Worm (Caenorhabditis elegans): Measurements from ENCODE around the gene ZC412.3.

The ZC412.3 gene

DNA sequence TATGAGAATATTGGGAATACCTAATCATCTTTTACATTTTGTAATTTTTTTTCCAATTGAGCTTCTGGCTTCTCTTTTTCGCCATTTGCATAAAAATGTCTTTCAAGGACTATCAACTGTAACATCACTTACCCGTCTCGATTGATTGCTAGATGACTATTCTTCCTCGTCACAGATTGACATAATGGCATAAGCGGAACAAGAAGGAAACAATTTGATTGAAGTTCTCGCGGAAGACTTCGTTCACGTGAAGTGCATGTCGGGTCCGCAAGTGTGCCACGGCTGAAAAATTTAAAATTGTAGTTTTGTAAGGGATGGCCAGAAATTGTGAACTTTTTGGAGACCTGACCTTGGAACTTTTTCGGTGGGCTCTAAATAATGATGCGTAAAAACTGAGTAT lies 17.6 kb downstream of the ZC412.3 start:
- TF ChIP-seq nhr-10 (tag; optimal IDR thresholded peaks at IDR 0.05) (no peak), ama-1 (optimal IDR thresholded peaks at IDR 0.05) (no peak), nhr-23 (tag; optimal IDR thresholded peaks at IDR 0.05) (no peak), lsy-2 (tag; optimal IDR thresholded peaks at IDR 0.05) (no peak), egl-27 (tag; optimal IDR thresholded peaks at IDR 0.05) (no peak), nhr-237 (tag; optimal IDR thresholded peaks at IDR 0.05) (no peak), nhr-77 (tag; optimal IDR thresholded peaks at IDR 0.05) (no peak), dmd-4 (tag; optimal IDR thresholded peaks at IDR 0.05) (no peak), elt-1 (tag; optimal IDR thresholded peaks at IDR 0.05) (no peak), nhr-21 (tag; optimal IDR thresholded peaks at IDR 0.05) (no peak), ztf-4 (tag; optimal IDR thresholded peaks at IDR 0.05) (no peak)

DNA sequence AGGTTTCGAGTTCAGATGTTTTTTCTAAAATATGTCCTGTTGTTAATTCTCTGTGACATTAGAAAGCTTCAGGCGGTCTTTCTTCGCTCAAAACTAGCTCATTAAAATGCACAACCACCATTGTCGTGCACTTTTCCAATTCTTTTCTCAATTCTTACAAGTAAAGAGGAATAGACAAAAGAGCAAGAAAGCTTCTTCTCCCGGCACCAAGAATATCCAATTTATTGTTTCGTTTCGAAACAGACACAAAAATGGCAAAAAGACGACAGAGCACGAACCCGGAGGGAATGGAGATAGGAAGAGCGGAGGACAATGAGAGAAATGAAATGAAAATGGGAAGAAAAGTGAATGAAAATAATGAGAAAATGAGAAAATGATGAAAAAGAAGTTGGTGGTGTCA lies 18.7 kb downstream of the ZC412.3 start:
- TF ChIP-seq zag-1 (tag; optimal IDR thresholded peaks at IDR 0.05) (peak; percentile 12), ztf-11 (tag; optimal IDR thresholded peaks at IDR 0.05) (no peak), nhr-129 (tag; optimal IDR thresholded peaks at IDR 0.05) (peak; percentile 13), C34F6.9 (tag; optimal IDR thresholded peaks at IDR 0.05) (no peak), unc-55 (GFP tag; optimal IDR thresholded peaks at IDR 0.05) (peak; percentile 2), gmeb-1 (tag; optimal IDR thresholded peaks at IDR 0.05) (no peak), nhr-23 (tag; optimal IDR thresholded peaks at IDR 0.05) (no peak), lin-39 (tag; optimal IDR thresholded peaks at IDR 0.05) (no peak), nhr-237 (tag; optimal IDR thresholded peaks at IDR 0.05) (no peak)

DNA sequence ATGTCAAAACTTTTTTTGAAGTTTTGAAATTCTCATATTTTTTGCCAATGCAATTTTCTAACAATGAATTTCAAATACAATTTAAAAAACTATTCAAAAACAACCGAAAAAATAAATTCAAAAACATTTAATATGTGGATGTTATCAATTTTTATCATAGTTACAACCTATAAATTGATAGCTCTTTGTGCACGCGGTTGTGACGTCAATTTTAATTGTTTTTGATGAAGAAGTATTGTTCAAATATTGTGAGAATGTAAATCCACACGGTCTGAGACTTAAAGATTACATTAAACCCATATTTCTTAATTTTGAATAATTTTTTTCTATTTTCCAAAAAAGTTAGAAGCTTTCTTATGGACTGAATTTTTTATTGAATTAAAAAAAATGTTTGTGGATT lies 19.4 kb downstream of the ZC412.3 start:
- TF ChIP-seq snpc-4 (tag; optimal IDR thresholded peaks at IDR 0.05) (no peak), sma-3 (GFP tag; optimal IDR thresholded peaks at IDR 0.05) (no peak), elt-1 (tag; optimal IDR thresholded peaks at IDR 0.05) (no peak), fos-1 (tag; optimal IDR thresholded peaks at IDR 0.05) (no peak), nhr-21 (tag; optimal IDR thresholded peaks at IDR 0.05) (no peak)

DNA sequence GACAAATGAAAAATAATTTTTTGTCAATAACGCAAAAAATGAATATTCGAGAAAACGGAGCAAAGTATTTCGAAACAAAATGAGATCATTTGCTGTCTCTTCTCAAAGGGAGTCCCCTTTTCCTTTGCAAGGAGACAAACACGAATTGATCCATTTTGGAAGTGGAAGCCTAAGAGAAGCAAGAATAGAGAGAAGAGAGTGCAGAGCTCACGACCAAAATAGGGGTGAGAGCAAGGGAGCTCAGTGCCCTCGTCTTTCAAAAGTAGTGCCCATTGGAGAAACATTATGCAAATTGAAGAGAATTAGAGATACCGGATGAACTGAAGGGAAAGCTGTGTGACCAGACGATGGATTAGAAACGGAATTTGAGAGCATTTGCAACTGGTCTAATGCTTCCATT lies 20.1 kb downstream of the ZC412.3 start:
- no peak for TF ChIP-seq peb-1 (tag; optimal IDR thresholded peaks at IDR 0.05)
- TF ChIP-seq lin-39 (tag; optimal IDR thresholded peaks at IDR 0.05), result no peak
- TF ChIP-seq F13H6.1 (tag; optimal IDR thresholded peaks at IDR 0.05), result peak; percentile 48
- TF ChIP-seq skn-1 (tag; optimal IDR thresholded peaks at IDR 0.05), result no peak
- TF ChIP-seq ceh-16 (tag; optimal IDR thresholded peaks at IDR 0.05), result no peak
- TF ChIP-seq mab-5 (tag; optimal IDR thresholded peaks at IDR 0.05), result peak; percentile 43
- no peak for TF ChIP-seq elt-3 (tag; optimal IDR thresholded peaks at IDR 0.05)
- peak in 1 of 2 experiments; percentile 12 for TF ChIP-seq mdl-1 (tag; optimal IDR thresholded peaks at IDR 0.05)
- no peak for TF ChIP-seq Y55F3AM.14 (GFP tag; optimal IDR thresholded peaks at IDR 0.05)
- peak; percentile 19 for TF ChIP-seq ama-1 (optimal IDR thresholded peaks at IDR 0.05)
- TF ChIP-seq nhr-237 (tag; optimal IDR thresholded peaks at IDR 0.05), result no peak
- TF ChIP-seq lin-11 (tag; optimal IDR thresholded peaks at IDR 0.05), result no peak
- peak; percentile 83 for TF ChIP-seq zag-1 (tag; optimal IDR thresholded peaks at IDR 0.05)
- peak; percentile 71 for TF ChIP-seq sma-9 (GFP tag; optimal IDR thresholded peaks at IDR 0.05)
- no peak for TF ChIP-seq sma-9 (tag; optimal IDR thresholded peaks at IDR 0.05)
- TF ChIP-seq ztf-11 (tag; optimal IDR thresholded peaks at IDR 0.05), result no peak
- TF ChIP-seq nhr-23 (tag; optimal IDR thresholded peaks at IDR 0.05), result no peak
- no peak for TF ChIP-seq lin-13 (GFP tag; optimal IDR thresholded peaks at IDR 0.05)
- TF ChIP-seq fos-1 (tag; optimal IDR thresholded peaks at IDR 0.05), result no peak
- TF ChIP-seq nhr-21 (tag; optimal IDR thresholded peaks at IDR 0.05), result no peak
- TF ChIP-seq nhr-25 (tag; optimal IDR thresholded peaks at IDR 0.05), result no peak
- no peak for TF ChIP-seq ceh-82 (tag; optimal IDR thresholded peaks at IDR 0.05)
- no peak for TF ChIP-seq egl-27 (tag; optimal IDR thresholded peaks at IDR 0.05)
- no peak for TF ChIP-seq blmp-1 (tag; optimal IDR thresholded peaks at IDR 0.05; ENCODE audit: insufficient read depth)
- TF ChIP-seq dmd-4 (tag; optimal IDR thresholded peaks at IDR 0.05), result no peak
- no peak for TF ChIP-seq mbf-1 (tag; optimal IDR thresholded peaks at IDR 0.05)
- TF ChIP-seq nhr-129 (tag; optimal IDR thresholded peaks at IDR 0.05), result peak; percentile 62
- no peak for TF ChIP-seq ztf-4 (tag; optimal IDR thresholded peaks at IDR 0.05)
- TF ChIP-seq unc-62 (GFP tag; optimal IDR thresholded peaks at IDR 0.05), result no peak
- TF ChIP-seq sma-3 (GFP tag; optimal IDR thresholded peaks at IDR 0.05), result no peak
- no peak for TF ChIP-seq nhr-11 (tag; optimal IDR thresholded peaks at IDR 0.05)
- no peak for TF ChIP-seq nhr-10 (tag; optimal IDR thresholded peaks at IDR 0.05)
- no peak for TF ChIP-seq elt-1 (tag; optimal IDR thresholded peaks at IDR 0.05)
- TF ChIP-seq C34F6.9 (tag; optimal IDR thresholded peaks at IDR 0.05), result peak; percentile 39
- no peak for TF ChIP-seq ZK546.5 (tag; optimal IDR thresholded peaks at IDR 0.05)
- peak; percentile 72 for TF ChIP-seq unc-55 (GFP tag; optimal IDR thresholded peaks at IDR 0.05)
- no peak for TF ChIP-seq unc-39 (tag; optimal IDR thresholded peaks at IDR 0.05)
- TF ChIP-seq ztf-1 (GFP tag; conservative IDR thresholded peaks at IDR 0.05), result no peak
- TF ChIP-seq alr-1 (tag; optimal IDR thresholded peaks at IDR 0.05), result no peak
- no peak for TF ChIP-seq gmeb-1 (tag; optimal IDR thresholded peaks at IDR 0.05)
- no peak for TF ChIP-seq crh-2 (tag; optimal IDR thresholded peaks at IDR 0.05)
- peak; percentile 53 for TF ChIP-seq sem-4 (tag; optimal IDR thresholded peaks at IDR 0.05)
- no peak for TF ChIP-seq nhr-77 (tag; optimal IDR thresholded peaks at IDR 0.05)
- TF ChIP-seq snpc-4 (tag; optimal IDR thresholded peaks at IDR 0.05), result no peak
- TF ChIP-seq nhr-12 (tag; optimal IDR thresholded peaks at IDR 0.05), result no peak
